Worm (Caenorhabditis elegans) whole organism, late embryonic: ENCODE results near the gene ddx-35.

Experiments used
- nhr-232 ChIP-seq: sonication (generic microtip); optimal IDR thresholded peaks from 2 replicates; lab custom pipeline; 2016; ENCODE audit warnings: missing genetic modification characterization, missing compliant biosample characterization
- rnt-1 ChIP-seq: sonication (generic microtip); optimal IDR thresholded peaks from 2 replicates; lab custom pipeline; 2016; ENCODE audit warnings: missing genetic modification characterization, missing compliant biosample characterization

- TF ChIP-seq nhr-232 (no peak), rnt-1 (tag; lab: Kevin White, UChicago) (no peak)
These were observed 46.0 kb downstream of the ddx-35 start for ce11 chrIII:1508244-1508643.
